Fruit fly (Drosophila melanogaster) whole organism, embryonic: ENCODE results near the gene CG3632.

ENCODE experiments used
- Abd-B ChIP-seq: fragments of 200-800 bp; sonication (Bioruptor generic); optimal IDR thresholded peaks from 2 replicates; lab custom pipeline; 2018; ENCODE audit warnings: missing biosample characterization, mild to moderate bottlenecking, missing genetic modification characterization, moderate library complexity
- Awh ChIP-seq: fragments of 200-800 bp; sonication (Bioruptor generic); IDR thresholded peaks from 2 replicates; pipeline ENCODE4, ENCODE4 v1.3.6; 2022; ENCODE audit warnings: missing biosample characterization, missing genetic modification characterization
- CG11085 ChIP-seq: fragments of 200-800 bp; sonication (Bioruptor generic); IDR thresholded peaks from 2 replicates; pipeline ENCODE4 v1.3.6; 2022; ENCODE audit warnings: missing biosample characterization, missing genetic modification characterization
- CG11504 ChIP-seq: fragments of 200-800 bp; sonication (Bioruptor generic); optimal IDR thresholded peaks from 3 replicates; lab custom pipeline; 2019; ENCODE audit warnings: missing biosample characterization, mild to moderate bottlenecking, missing genetic modification characterization, moderate library complexity
- CG12071 ChIP-seq: fragments of 200-800 bp; sonication (Bioruptor generic); optimal IDR thresholded peaks from 3 replicates; lab custom pipeline; 2018; ENCODE audit warnings: missing biosample characterization, mild to moderate bottlenecking, missing genetic modification characterization
- CG13123 ChIP-seq: fragments of 200-800 bp; sonication (Bioruptor generic); optimal IDR thresholded peaks from 2 replicates; lab custom pipeline; 2016; ENCODE audit warnings: missing biosample characterization, missing genetic modification characterization
- CG1647 ChIP-seq: fragments of 200-800 bp; sonication (Bioruptor generic); optimal IDR thresholded peaks from 3 replicates; lab custom pipeline; 2016; ENCODE audit warnings: missing biosample characterization, missing genetic modification characterization
- CG17359 ChIP-seq: fragments of 200-800 bp; sonication (Bioruptor generic); optimal IDR thresholded peaks from 3 replicates; lab custom pipeline; 2018; ENCODE audit warnings: missing biosample characterization, mild to moderate bottlenecking, missing genetic modification characterization, moderate library complexity
- CG17829 ChIP-seq: fragments of 200-800 bp; optimal IDR thresholded peaks from 2 replicates; lab custom pipeline; 2019; ENCODE audit warnings: missing biosample characterization, mild to moderate bottlenecking, missing genetic modification characterization, moderate library complexity
- CG18476 ChIP-seq: fragments of 200-800 bp; sonication (Bioruptor generic); optimal IDR thresholded peaks from 2 replicates; lab custom pipeline; 2016; ENCODE audit warnings: missing biosample characterization, mild to moderate bottlenecking, missing genetic modification characterization
- CG18764 ChIP-seq: fragments of 200-800 bp; sonication (Bioruptor generic); optimal IDR thresholded peaks from 3 replicates; lab custom pipeline; 2016; ENCODE audit warnings: missing biosample characterization, missing genetic modification characterization
- CG32532 ChIP-seq: fragments of 200-800 bp; sonication (Bioruptor generic); IDR thresholded peaks from 2 replicates; pipeline ENCODE4 v1.3.6; 2022; ENCODE audit warnings: missing biosample characterization, missing genetic modification characterization
- CG34422 ChIP-seq: fragments of 200-800 bp; sonication (Bioruptor generic); IDR thresholded peaks from 3 replicates; pipeline ENCODE4 v1.3.6; 2022; ENCODE audit warnings: missing biosample characterization, missing genetic modification characterization
- CG3847 ChIP-seq: fragments of 200-800 bp; sonication (Bioruptor generic); IDR thresholded peaks from 2 replicates; pipeline ENCODE4 v1.3.6; 2022; ENCODE audit warnings: missing biosample characterization, missing genetic modification characterization
- CG5180 ChIP-seq: fragments of 200-800 bp; sonication (Bioruptor generic); optimal IDR thresholded peaks from 3 replicates; lab custom pipeline; 2017; ENCODE audit warnings: missing biosample characterization, missing genetic modification characterization, mild to moderate bottlenecking, moderate library complexity, missing genetic modification reagents
- CG6272 ChIP-seq: fragments of 200-800 bp; sonication (Bioruptor generic); IDR thresholded peaks from 2 replicates; pipeline ENCODE4 v1.3.6; 2022; ENCODE audit warnings: missing biosample characterization, missing genetic modification characterization
- CG6854 ChIP-seq: fragments of 200-800 bp; sonication (Bioruptor generic); optimal IDR thresholded peaks from 3 replicates; lab custom pipeline; 2017; ENCODE audit warnings: missing biosample characterization, mild to moderate bottlenecking, missing genetic modification characterization
- CG7271 ChIP-seq: fragments of 200-800 bp; sonication (Bioruptor generic); optimal IDR thresholded peaks from 2 replicates; lab custom pipeline; 2018; ENCODE audit warnings: missing biosample characterization, mild to moderate bottlenecking, missing genetic modification characterization, moderate library complexity
- CG8944 ChIP-seq: fragments of 200-800 bp; sonication (Bioruptor generic); optimal IDR thresholded peaks from 3 replicates; lab custom pipeline; 2016; ENCODE audit warnings: missing biosample characterization, missing genetic modification characterization
- CG9797 ChIP-seq: fragments of 200-800 bp; sonication (Bioruptor generic); optimal IDR thresholded peaks from 3 replicates; lab custom pipeline; 2018; ENCODE audit warnings: missing biosample characterization, mild to moderate bottlenecking, missing genetic modification characterization
- CG9932 ChIP-seq: fragments of 200-800 bp; sonication (Bioruptor generic); IDR thresholded peaks from 2 replicates; pipeline ENCODE4 v1.3.6; 2022; ENCODE audit warnings: missing biosample characterization, missing genetic modification characterization
- Camta ChIP-seq: fragments of 200-800 bp; sonication (Bioruptor generic); optimal IDR thresholded peaks from 2 replicates; lab custom pipeline; 2016; ENCODE audit warnings: missing biosample characterization, missing genetic modification characterization
- Deaf1 ChIP-seq: fragments of 200-800 bp; optimal IDR thresholded peaks from 3 replicates; lab custom pipeline; 2019; ENCODE audit warnings: missing biosample characterization, mild to moderate bottlenecking, missing genetic modification characterization, moderate library complexity
- Dip2 ChIP-seq: fragments of 200-800 bp; sonication (Bioruptor generic); IDR thresholded peaks from 2 replicates; pipeline ENCODE4 v1.3.6; 2022; ENCODE audit warnings: missing biosample characterization, missing genetic modification characterization
- HLH4C ChIP-seq: fragments of 200-800 bp; sonication (Bioruptor generic); IDR thresholded peaks from 3 replicates; pipeline ENCODE4 v1.3.6; 2022; ENCODE audit warnings: missing biosample characterization, missing genetic modification characterization; ENCODE audit not compliant: partially characterized antibody
- HLHmδ ChIP-seq: fragments of 200-800 bp; sonication (Bioruptor generic); optimal IDR thresholded peaks from 2 replicates; lab custom pipeline; 2018; ENCODE audit warnings: missing biosample characterization, mild to moderate bottlenecking, missing genetic modification characterization, moderate library complexity
- HmgD ChIP-seq: fragments of 200-800 bp; sonication (Bioruptor generic); optimal IDR thresholded peaks from 3 replicates; lab custom pipeline; 2016; ENCODE audit warnings: missing biosample characterization, missing genetic modification characterization
- Hr51 ChIP-seq, 2 experiments: fragments of 200-800 bp; sonication (Bioruptor generic); optimal IDR thresholded peaks; 2 replicates in 1 of 2; 3 replicates in 1 of 2; lab custom pipeline; 2016 to 2018; ENCODE audit warnings: missing biosample characterization in 2 of 2, missing genetic modification characterization in 2 of 2, mild to moderate bottlenecking in 1 of 2, moderate library complexity in 1 of 2
- NfI ChIP-seq: fragments of 200-800 bp; sonication (Bioruptor generic); optimal IDR thresholded peaks from 3 replicates; lab custom pipeline; 2018; ENCODE audit warnings: missing biosample characterization, mild to moderate bottlenecking, missing genetic modification characterization, moderate library complexity
- Opbp ChIP-seq: fragments of 200-800 bp; sonication (Bioruptor generic); IDR thresholded peaks from 3 replicates; pipeline ENCODE4 v1.3.6; 2022; ENCODE audit warnings: missing biosample characterization, missing genetic modification characterization; ENCODE audit not compliant: partially characterized antibody
- Scr ChIP-seq: fragments of 200-800 bp; sonication (Bioruptor generic); IDR thresholded peaks from 2 replicates; pipeline ENCODE4 v1.3.6; 2022; ENCODE audit warnings: missing biosample characterization, missing genetic modification characterization; ENCODE audit not compliant: partially characterized antibody
- Ssrp ChIP-seq: fragments of 200-800 bp; sonication (Bioruptor generic); optimal IDR thresholded peaks from 2 replicates; lab custom pipeline; 2018; ENCODE audit warnings: missing biosample characterization, mild to moderate bottlenecking, missing genetic modification characterization, moderate library complexity
- Stat92E ChIP-seq, 3 experiments: fragments of >200 bp in 2 of 3; fragments of 200-800 bp in 1 of 3; sonication (Bioruptor generic) in 1 of 3; optimal IDR thresholded peaks; 2 replicates each; lab custom pipeline; 2017 to 2019; ENCODE audit warnings: missing biosample characterization in 3 of 3, missing genetic modification characterization in 3 of 3, mild to moderate bottlenecking in 1 of 3, moderate library complexity in 1 of 3
- Vsx1 ChIP-seq: fragments of 200-800 bp; sonication (Bioruptor generic); optimal IDR thresholded peaks from 2 replicates; lab custom pipeline; 2017; ENCODE audit warnings: missing biosample characterization, mild to moderate bottlenecking, missing genetic modification characterization, missing genetic modification reagents
- Xbp1 ChIP-seq: fragments of 200-800 bp; sonication (Bioruptor generic); optimal IDR thresholded peaks from 3 replicates; lab custom pipeline; 2016; ENCODE audit warnings: missing biosample characterization, mild to moderate bottlenecking, missing genetic modification characterization
- ash1 ChIP-seq: fragments of 200-800 bp; sonication (Bioruptor generic); optimal IDR thresholded peaks from 2 replicates; lab custom pipeline; 2018; ENCODE audit warnings: missing biosample characterization, mild to moderate bottlenecking, missing genetic modification characterization
- bbx ChIP-seq: fragments of 200-800 bp; sonication (Bioruptor generic); IDR thresholded peaks from 2 replicates; pipeline ENCODE4 v1.3.6; 2022; ENCODE audit warnings: missing biosample characterization, missing genetic modification characterization; ENCODE audit not compliant: partially characterized antibody
- br ChIP-seq: fragments of >200 bp; optimal IDR thresholded peaks from 2 replicates; lab custom pipeline; 2017
- btn ChIP-seq: fragments of 200-800 bp; sonication (Bioruptor generic); optimal IDR thresholded peaks from 2 replicates; lab custom pipeline; 2016; ENCODE audit warnings: missing biosample characterization, missing genetic modification characterization
- chif ChIP-seq, 2 experiments: fragments of 200-800 bp; sonication (Bioruptor generic); optimal IDR thresholded peaks; 3 replicates each; lab custom pipeline; 2016; ENCODE audit warnings: missing biosample characterization in 2 of 2, missing genetic modification characterization in 2 of 2
- chm ChIP-seq: fragments of 200-800 bp; sonication (Bioruptor generic); IDR thresholded peaks from 2 replicates; pipeline ENCODE4 v1.3.6; 2022; ENCODE audit warnings: missing biosample characterization, missing genetic modification characterization
- crc ChIP-seq: fragments of 200-800 bp; sonication (Bioruptor generic); optimal IDR thresholded peaks from 2 replicates; lab custom pipeline; 2016; ENCODE audit warnings: missing biosample characterization, missing genetic modification characterization
- dysf ChIP-seq: fragments of 200-800 bp; sonication (Bioruptor generic); IDR thresholded peaks from 3 replicates; pipeline ENCODE4 v1.3.6; 2022; ENCODE audit warnings: missing biosample characterization, missing genetic modification characterization
- fd3F ChIP-seq: fragments of 200-800 bp; sonication (Bioruptor generic); optimal IDR thresholded peaks from 2 replicates; lab custom pipeline; 2018; ENCODE audit warnings: missing biosample characterization, mild to moderate bottlenecking, missing genetic modification characterization, moderate library complexity
- h ChIP-seq: fragments of >200 bp; optimal IDR thresholded peaks from 2 replicates; lab custom pipeline; 2017
- lilli ChIP-seq: fragments of 200-800 bp; sonication (Bioruptor generic); optimal IDR thresholded peaks from 3 replicates; lab custom pipeline; 2016; ENCODE audit warnings: missing biosample characterization, missing genetic modification characterization
- nom ChIP-seq: fragments of 200-800 bp; sonication (Bioruptor generic); optimal IDR thresholded peaks from 2 replicates; lab custom pipeline; 2017; ENCODE audit warnings: missing biosample characterization, missing genetic modification characterization, mild to moderate bottlenecking, moderate library complexity, missing genetic modification reagents
- pzg ChIP-seq: fragments of 200-800 bp; sonication (Bioruptor generic); optimal IDR thresholded peaks from 3 replicates; lab custom pipeline; 2018; ENCODE audit warnings: missing biosample characterization, mild to moderate bottlenecking, missing genetic modification characterization, moderate library complexity
- zen2 ChIP-seq: fragments of 200-800 bp; sonication (Bioruptor generic); IDR thresholded peaks from 3 replicates; pipeline ENCODE4 v1.3.6; 2022; ENCODE audit warnings: missing biosample characterization, missing genetic modification characterization; ENCODE audit not compliant: partially characterized antibody

CG3632 gene

dm6 chrX:16332615-16333288 is 36.3 kb downstream of the CG3632 start (continued):
- TF ChIP-seq Opbp (GFP tag; lab: Robert Waterston, UW) (no peak), Hr51 (GFP tag; optimal IDR thresholded peaks at IDR 0.05; lab: Kevin White, UChicago) (peak; percentile 95 to 97), zen2 (GFP tag; lab: Robert Waterston, UW) (no peak), CG11085 (GFP tag; lab: Robert Waterston, UW) (peak; percentile 86), CG34422 (GFP tag; lab: Robert Waterston, UW) (peak; percentile 91), Deaf1 (tag; lab: Kevin White, UChicago) (peak; percentile 76), HLH4C (GFP tag; lab: Robert Waterston, UW) (no peak), ash1 (GFP tag; lab: Kevin White, UChicago) (peak; percentile 87), HLHmδ (peak; percentile 57), h (no peak), CG6272 (GFP tag; lab: Robert Waterston, UW) (peak; percentile 84), Stat92E (GFP tag; optimal IDR thresholded peaks at IDR 0.05; lab: Kevin White, UChicago) (peak in 1 of 3 experiments; percentile 90), CG11504 (tag; lab: Kevin White, UChicago) (peak; percentile 97), btn (GFP tag; lab: Kevin White, UChicago) (peak; percentile 92), CG8944 (peak; percentile 91), dysf (GFP tag; lab: Robert Waterston, UW) (peak; percentile 96), CG1647 (GFP tag; lab: Kevin White, UChicago) (peak; percentile 92), CG7271 (peak; percentile 75), CG13123 (peak; percentile 88), lilli (GFP tag; lab: Kevin White, UChicago) (peak; percentile 97), Ssrp (tag; lab: Kevin White, UChicago) (peak; percentile 96), CG17359 (tag; lab: Kevin White, UChicago) (peak; percentile 95), chif (GFP tag; optimal IDR thresholded peaks at IDR 0.05; lab: Kevin White, UChicago) (peak; percentile 93 to 95), fd3F (GFP tag; lab: Kevin White, UChicago) (peak; percentile 94), Vsx1 (GFP tag; lab: Kevin White, UChicago) (peak; percentile 88), CG5180 (peak; percentile 91), bbx (no peak), NfI (GFP tag; lab: Kevin White, UChicago) (peak; percentile 96), Scr (no peak), CG9932 (GFP tag; lab: Robert Waterston, UW) (peak; percentile 88), Camta (peak; percentile 96), Xbp1 (GFP tag; lab: Kevin White, UChicago) (peak; percentile 93), br (lab: Kevin White, UChicago) (no peak), nom (GFP tag; lab: Kevin White, UChicago) (peak; percentile 91), Dip2 (GFP tag; lab: Robert Waterston, UW) (no peak; the same call in 1 of the 2 replicates), crc (peak; percentile 96), CG32532 (GFP tag; lab: Robert Waterston, UW) (peak; percentile 90), CG9797 (GFP tag; lab: Kevin White, UChicago) (peak; percentile 49), CG18476 (GFP tag; lab: Kevin White, UChicago) (peak; percentile 96), HmgD (GFP tag; lab: Kevin White, UChicago) (peak; percentile 88), Awh (GFP tag; lab: Robert Waterston, UW) (peak; percentile 86), CG3847 (GFP tag; lab: Robert Waterston, UW) (peak; percentile 93), chm (GFP tag; lab: Robert Waterston, UW) (peak; percentile 91), pzg (peak; percentile 19), CG17829 (peak; percentile 96), CG18764 (GFP tag; lab: Kevin White, UChicago) (peak; percentile 87), Abd-B (GFP tag; lab: Kevin White, UChicago) (peak; percentile 93), CG6854 (peak; percentile 95), CG12071 (GFP tag; lab: Kevin White, UChicago) (peak; percentile 92)
